Worm (Caenorhabditis elegans) whole organism, L1 larva: ENCODE results near the gene nhr-226.

Source experiments
- C34B4.2 ChIP-seq: sonication (generic microtip); optimal IDR thresholded peaks from 2 replicates; lab custom pipeline; 2017; ENCODE audit warnings: mild to moderate bottlenecking, missing genetic modification characterization, missing compliant biosample characterization
- F16B12.6 ChIP-seq: fragments of 150-350 bp; optimal IDR thresholded peaks from 2 replicates; lab custom pipeline; 2014; ENCODE audit warnings: missing biosample characterization, missing genetic modification characterization
- Y116A8C.19 ChIP-seq: sonication (generic microtip); optimal IDR thresholded peaks from 2 replicates; lab custom pipeline; 2016; ENCODE audit warnings: missing compliant biosample characterization, missing genetic modification characterization, borderline replicate concordance
- aly-2 ChIP-seq: fragments of 150-350 bp; optimal IDR thresholded peaks from 2 replicates; lab custom pipeline; 2014; ENCODE audit warnings: missing biosample characterization, missing genetic modification characterization
- ceh-63 ChIP-seq: fragments of 200-800 bp; sonication (Bioruptor generic); optimal IDR thresholded peaks from 2 replicates; lab custom pipeline; 2018; ENCODE audit warnings: mild to moderate bottlenecking, missing genetic modification characterization, missing compliant biosample characterization
- ceh-88 ChIP-seq: fragments of 200-800 bp; sonication (Bioruptor generic); IDR thresholded peaks from 2 replicates; pipeline ENCODE4 v1.3.6; 2022; ENCODE audit warnings: missing genetic modification characterization, missing compliant biosample characterization
- ces-1 ChIP-seq: fragments of 150-350 bp; optimal IDR thresholded peaks from 2 replicates; lab custom pipeline; 2014; ENCODE audit warnings: missing biosample characterization, missing genetic modification reagents, missing genetic modification characterization
- dpl-1 ChIP-seq, 3 experiments: fragments of 150-350 bp in 2 of 3; sonication (generic microtip) in 1 of 3; optimal IDR thresholded peaks; 2 replicates each; lab custom pipeline; 2014 to 2017; ENCODE audit warnings: missing biosample characterization in 3 of 3, missing genetic modification characterization in 3 of 3, missing genetic modification reagents in 3 of 3
- efl-1 ChIP-seq, 4 experiments: fragments of 150-350 bp; optimal IDR thresholded peaks in 3 of 4; peaks in 1 of 4; 1 replicate in 1 of 4; 2 replicates in 3 of 4; lab custom pipeline; 2014; ENCODE audit warnings: missing biosample characterization in 2 of 4, missing genetic modification characterization in 2 of 4, missing genetic modification reagents in 2 of 4
- elt-2 ChIP-seq: sonication (generic microtip); optimal IDR thresholded peaks from 2 replicates; lab custom pipeline; 2016; ENCODE audit warnings: missing genetic modification characterization, mild to moderate bottlenecking, inconsistent platforms, missing compliant biosample characterization, missing genetic modification reagents
- elt-3 ChIP-seq, 6 experiments: fragments of 150-350 bp in 1 of 6; sonication (generic microtip); optimal IDR thresholded peaks; 2 replicates each; lab custom pipeline; 2017 to 2018; ENCODE audit warnings: missing biosample characterization in 6 of 6, missing genetic modification characterization in 6 of 6, inconsistent platforms in 1 of 6
- ets-5 ChIP-seq: fragments of 200-800 bp; sonication (Bioruptor generic); IDR thresholded peaks from 2 replicates; pipeline ENCODE4 v1.3.6; 2022; ENCODE audit warnings: missing genetic modification characterization, missing compliant biosample characterization
- fkh-4 ChIP-seq: sonication (generic microtip); optimal IDR thresholded peaks from 2 replicates; lab custom pipeline; 2016; ENCODE audit warnings: missing compliant biosample characterization, missing genetic modification characterization, borderline replicate concordance
- fkh-8 ChIP-seq: sonication (generic microtip); optimal IDR thresholded peaks from 2 replicates; lab custom pipeline; 2016; ENCODE audit warnings: mild to moderate bottlenecking, missing genetic modification characterization, missing compliant biosample characterization
- hlh-4 ChIP-seq: sonication (generic microtip); optimal IDR thresholded peaks from 2 replicates; lab custom pipeline; 2016; ENCODE audit warnings: mild to moderate bottlenecking, missing genetic modification characterization, missing compliant biosample characterization
- isw-1 ChIP-seq: fragments of 200-800 bp; sonication (Bioruptor generic); IDR thresholded peaks from 2 replicates; pipeline ENCODE4 v1.3.6; 2022; ENCODE audit warnings: missing genetic modification characterization, missing compliant biosample characterization
- lin-13 ChIP-seq: fragments of 150-350 bp; optimal IDR thresholded peaks from 2 replicates; lab custom pipeline; 2014; ENCODE audit warnings: missing biosample characterization, missing genetic modification reagents, missing genetic modification characterization
- lin-35 ChIP-seq, 2 experiments: fragments of 150-350 bp; optimal IDR thresholded peaks; 2 replicates each; lab custom pipeline; 2014; ENCODE audit warnings: missing biosample characterization in 2 of 2, missing genetic modification characterization in 2 of 2, missing genetic modification reagents in 2 of 2
- lin-39 ChIP-seq: fragments of 150-350 bp; optimal IDR thresholded peaks from 2 replicates; lab custom pipeline; 2014; ENCODE audit warnings: missing biosample characterization, missing genetic modification reagents, missing genetic modification characterization
- mdl-1 ChIP-seq, 2 experiments: fragments of 150-350 bp; optimal IDR thresholded peaks; 2 replicates each; lab custom pipeline; 2014 to 2017; ENCODE audit warnings: missing biosample characterization in 2 of 2, missing genetic modification characterization in 2 of 2, inconsistent platforms in 1 of 2
- mep-1 ChIP-seq: fragments of 150-350 bp; optimal IDR thresholded peaks from 2 replicates; lab custom pipeline; 2014; ENCODE audit warnings: missing biosample characterization, missing genetic modification characterization
- nhr-11 ChIP-seq: fragments of 150-350 bp; optimal IDR thresholded peaks from 2 replicates; lab custom pipeline; 2014; ENCODE audit warnings: missing biosample characterization, missing genetic modification characterization
- nhr-12 ChIP-seq: sonication (generic microtip); optimal IDR thresholded peaks from 2 replicates; lab custom pipeline; 2017; ENCODE audit warnings: missing biosample characterization, missing genetic modification characterization
- nhr-237 ChIP-seq: fragments of 150-350 bp; optimal IDR thresholded peaks from 2 replicates; lab custom pipeline; 2014; ENCODE audit warnings: missing biosample characterization, missing genetic modification characterization
- nhr-47 ChIP-seq: sonication (generic microtip); optimal IDR thresholded peaks from 2 replicates; lab custom pipeline; 2016; ENCODE audit warnings: mild to moderate bottlenecking, missing genetic modification characterization, moderate library complexity, missing compliant biosample characterization
- nhr-90 ChIP-seq: sonication (generic microtip); optimal IDR thresholded peaks from 2 replicates; lab custom pipeline; 2016; ENCODE audit warnings: mild to moderate bottlenecking, missing genetic modification characterization, missing compliant biosample characterization; ENCODE audit not compliant: poor library complexity
- pag-3 ChIP-seq: sonication (generic microtip); optimal IDR thresholded peaks from 2 replicates; lab custom pipeline; 2017; ENCODE audit warnings: missing genetic modification characterization, mild to moderate bottlenecking, missing compliant biosample characterization, antibody characterized with exemption, borderline replicate concordance; ENCODE audit not compliant: insufficient read depth
- pax-3 ChIP-seq: fragments of 200-800 bp; sonication (Bioruptor generic); optimal IDR thresholded peaks from 2 replicates; lab custom pipeline; 2018; ENCODE audit warnings: mild to moderate bottlenecking, missing genetic modification characterization, moderate library complexity, missing compliant biosample characterization
- pqm-1 ChIP-seq: sonication (generic microtip); optimal IDR thresholded peaks from 3 replicates; lab custom pipeline; 2017; ENCODE audit warnings: missing biosample characterization, missing genetic modification characterization
- rnt-1 ChIP-seq: sonication (generic microtip); optimal IDR thresholded peaks from 2 replicates; lab custom pipeline; 2016; ENCODE audit warnings: mild to moderate bottlenecking, missing genetic modification characterization, moderate library complexity, missing compliant biosample characterization
- sptf-1 ChIP-seq: fragments of 150-350 bp; optimal IDR thresholded peaks from 2 replicates; lab custom pipeline; 2014; ENCODE audit warnings: missing biosample characterization, missing genetic modification characterization
- tlp-1 ChIP-seq: fragments of 150-350 bp; optimal IDR thresholded peaks from 2 replicates; lab custom pipeline; 2014; ENCODE audit warnings: missing biosample characterization, missing genetic modification characterization
- unc-130 ChIP-seq: fragments of 150-350 bp; optimal IDR thresholded peaks from 2 replicates; lab custom pipeline; 2017; ENCODE audit warnings: missing biosample characterization, missing genetic modification characterization, inconsistent platforms
- unc-30 ChIP-seq: sonication (generic microtip); optimal IDR thresholded peaks from 2 replicates; lab custom pipeline; 2017; ENCODE audit warnings: missing biosample characterization, missing genetic modification characterization
- unc-98 ChIP-seq: fragments of 200-800 bp; sonication (Bioruptor generic); IDR thresholded peaks from 2 replicates; pipeline ENCODE4 v1.3.6; 2022; ENCODE audit warnings: missing genetic modification characterization, missing compliant biosample characterization
- zag-1 ChIP-seq: fragments of 150-350 bp; optimal IDR thresholded peaks from 2 replicates; lab custom pipeline; 2014; ENCODE audit warnings: missing biosample characterization, missing genetic modification characterization

Gene nhr-226

ce11 chrV:2281499-2281898 is 13.2 kb upstream of the nhr-226 start, which contains the start of gene nhr-228 (continued):
- no peak for TF ChIP-seq ceh-88 (GFP tag; lab: Robert Waterston, UW)
- peak in 2 of 3 experiments; percentile 9 to 56 for TF ChIP-seq dpl-1 (GFP tag; optimal IDR thresholded peaks at IDR 0.05; lab: Kevin White, UChicago)
- TF ChIP-seq nhr-47 (tag; lab: Kevin White, UChicago), result peak; percentile 43
- TF ChIP-seq aly-2 (tag; lab: Kevin White, UChicago), result no peak
- peak; percentile 10 for TF ChIP-seq nhr-90
- peak; percentile 37 for TF ChIP-seq unc-130
- TF ChIP-seq, all 84 proteins: peak for 25

DNA sequence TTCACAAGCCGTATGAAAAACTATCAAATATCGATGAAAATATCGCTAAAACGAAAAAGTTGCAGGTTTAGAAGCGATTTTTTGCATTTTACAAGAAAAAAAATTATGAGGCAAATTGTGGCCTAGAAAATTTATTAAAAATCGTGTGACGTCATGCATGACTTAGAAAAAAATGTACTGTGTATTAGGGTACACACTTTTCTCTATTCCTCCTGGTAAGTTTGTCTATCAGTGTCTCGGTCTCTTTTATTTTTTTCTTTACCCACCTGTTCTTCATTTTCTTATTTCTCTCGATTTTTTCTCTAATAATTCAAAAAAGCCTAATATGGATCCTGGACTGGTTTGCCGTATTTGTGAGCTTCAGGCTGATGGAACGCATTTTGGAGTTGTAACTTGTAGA is 9.6 kb upstream of the nhr-226 start, which contains the start of gene nhr-227:
TSS of gene nhr-227 (plus strand) at position 326 of the 400 bp plus-strand sequence.
- TF ChIP-seq efl-1 (optimal IDR thresholded peaks at IDR 0.05; lab: Kevin White, UChicago), result no peak
- peak in 1 of 2 experiments; percentile 89 for TF ChIP-seq efl-1 (GFP tag; optimal IDR thresholded peaks at IDR 0.05 in 1 of 2; lab: Kevin White, UChicago)
- no peak for TF ChIP-seq pqm-1 (tag; lab: Kevin White, UChicago)

DNA sequence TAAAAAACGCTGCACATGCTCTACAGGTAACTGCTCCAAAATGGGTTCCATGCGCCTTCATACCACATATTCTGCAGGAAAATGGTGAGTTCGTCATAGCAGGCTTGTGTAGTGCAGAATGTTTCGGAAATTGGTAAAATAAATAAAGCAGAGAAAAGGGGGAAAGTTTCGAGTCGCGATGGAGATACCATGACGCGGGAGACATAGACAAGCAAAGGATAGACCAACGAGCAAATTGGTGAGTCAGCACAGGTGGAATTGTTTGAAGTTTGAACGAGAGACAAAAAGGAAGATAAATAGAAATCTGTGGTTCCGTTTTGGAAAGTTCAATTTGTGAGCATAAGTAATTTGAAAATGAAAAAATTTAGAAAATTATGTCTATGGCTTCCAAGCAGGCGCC is 4.3 kb upstream of the nhr-226 start, which contains the start of gene nhr-225:
TSS of gene nhr-225 (minus strand) at position 146 of the 400 bp plus-strand sequence.
- no peak for TF ChIP-seq tlp-1 (tag; lab: Kevin White, UChicago)
- TF ChIP-seq ceh-88 (GFP tag; lab: Robert Waterston, UW), result no peak
- TF ChIP-seq, all 84 proteins: peak for 0

ce11 chrV:2292240-2292639 is 2.4 kb upstream of the nhr-226 start, which contains the start of gene nhr-115:
Gene nhr-115 (plus strand): TSS chrV:2292540.
- TF ChIP-seq tlp-1 (tag; lab: Kevin White, UChicago) (no peak), nhr-11 (tag; lab: Kevin White, UChicago) (no peak), unc-30 (tag; lab: Kevin White, UChicago) (no peak), sptf-1 (no peak), nhr-12 (tag; lab: Kevin White, UChicago) (no peak), nhr-47 (tag; lab: Kevin White, UChicago) (no peak), rnt-1 (no peak), elt-2 (tag; lab: Kevin White, UChicago) (no peak), pax-3 (tag; lab: Kevin White, UChicago) (no peak), F16B12.6 (tag; lab: Kevin White, UChicago) (no peak), Y116A8C.19 (no peak), ceh-63 (no peak)

DNA sequence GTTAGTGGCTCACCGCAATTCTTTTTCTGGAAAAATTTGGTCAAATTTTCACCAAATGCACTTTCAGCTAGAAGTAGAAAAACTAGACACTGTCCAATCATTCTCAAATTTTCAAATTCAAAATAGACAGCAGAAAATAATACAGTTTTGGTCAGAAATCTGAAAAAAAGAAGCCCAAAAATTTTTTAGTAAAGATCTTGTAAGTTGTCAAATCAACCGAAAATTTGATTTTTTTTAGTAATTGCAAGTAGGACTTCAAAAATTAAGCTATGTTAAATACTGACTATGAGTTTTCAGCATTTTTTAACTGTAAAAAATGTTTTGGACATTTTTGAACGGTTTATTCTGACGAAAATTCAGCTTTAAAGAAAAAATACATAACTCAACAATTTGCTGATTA is 6.2 kb downstream of the nhr-226 start, which contains the start of gene Y19D10B.8:
TSS of gene Y19D10B.8 (minus strand) at position 101 of the 400 bp plus-strand sequence.
- TF ChIP-seq unc-30 (tag; lab: Kevin White, UChicago) (no peak), Y116A8C.19 (no peak), unc-98 (GFP tag; lab: Robert Waterston, UW) (no peak), C34B4.2 (tag; lab: Kevin White, UChicago) (no peak), aly-2 (tag; lab: Kevin White, UChicago) (no peak), mep-1 (tag; lab: Kevin White, UChicago) (no peak), isw-1 (GFP tag; lab: Robert Waterston, UW) (no peak), elt-3 (tag; optimal IDR thresholded peaks at IDR 0.05; lab: Kevin White, UChicago) (no peak), ets-5 (no peak), ces-1 (GFP tag; lab: Kevin White, UChicago) (no peak), zag-1 (tag; lab: Kevin White, UChicago) (no peak), unc-130 (no peak), pag-3 (tag; lab: Kevin White, UChicago) (no peak), lin-39 (no peak), hlh-4 (no peak), tlp-1 (tag; lab: Kevin White, UChicago) (no peak), nhr-90 (no peak)

ce11 chrV:2303775-2304174 is 9.1 kb downstream of the nhr-226 start, which contains the start of gene irld-15:
Gene irld-15 (minus strand): TSS chrV:2303875.
- TF ChIP-seq fkh-8 (peak; percentile 1), lin-35 (GFP tag; optimal IDR thresholded peaks at IDR 0.05; lab: Kevin White, UChicago) (no peak), pag-3 (tag; lab: Kevin White, UChicago) (no peak), mdl-1 (tag; optimal IDR thresholded peaks at IDR 0.05; lab: Kevin White, UChicago) (no peak), nhr-237 (no peak), nhr-90 (no peak), lin-13 (no peak), fkh-4 (tag; lab: Kevin White, UChicago) (no peak)
